Fruit fly (Drosophila melanogaster) whole organism, adult: ENCODE results near the gene CG17633.

Experiments used
- CG12768 ChIP-seq: fragments of 200-800 bp; sonication (Bioruptor generic); optimal IDR thresholded peaks from 2 replicates; lab custom pipeline; 2017; ENCODE audit warnings: missing biosample characterization, missing genetic modification characterization, mild to moderate bottlenecking, moderate library complexity, missing genetic modification reagents
- CG14711 ChIP-seq: fragments of 200-800 bp; sonication (Bioruptor generic); optimal IDR thresholded peaks from 2 replicates; lab custom pipeline; 2018; ENCODE audit warnings: missing biosample characterization, mild to moderate bottlenecking, missing genetic modification characterization, moderate library complexity
- CG7045 ChIP-seq: fragments of 200-800 bp; sonication (Bioruptor generic); optimal IDR thresholded peaks from 2 replicates; lab custom pipeline; 2017; ENCODE audit warnings: missing biosample characterization, mild to moderate bottlenecking, missing genetic modification characterization
- Clk ChIP-seq: fragments of 200-800 bp; sonication (Bioruptor generic); optimal IDR thresholded peaks from 2 replicates; lab custom pipeline; 2017; ENCODE audit warnings: missing biosample characterization, missing genetic modification characterization
- bab1 ChIP-seq: fragments of 200-800 bp; sonication (Bioruptor generic); optimal IDR thresholded peaks from 3 replicates; lab custom pipeline; 2019; ENCODE audit warnings: missing biosample characterization, mild to moderate bottlenecking, missing genetic modification characterization, moderate library complexity

DNA sequence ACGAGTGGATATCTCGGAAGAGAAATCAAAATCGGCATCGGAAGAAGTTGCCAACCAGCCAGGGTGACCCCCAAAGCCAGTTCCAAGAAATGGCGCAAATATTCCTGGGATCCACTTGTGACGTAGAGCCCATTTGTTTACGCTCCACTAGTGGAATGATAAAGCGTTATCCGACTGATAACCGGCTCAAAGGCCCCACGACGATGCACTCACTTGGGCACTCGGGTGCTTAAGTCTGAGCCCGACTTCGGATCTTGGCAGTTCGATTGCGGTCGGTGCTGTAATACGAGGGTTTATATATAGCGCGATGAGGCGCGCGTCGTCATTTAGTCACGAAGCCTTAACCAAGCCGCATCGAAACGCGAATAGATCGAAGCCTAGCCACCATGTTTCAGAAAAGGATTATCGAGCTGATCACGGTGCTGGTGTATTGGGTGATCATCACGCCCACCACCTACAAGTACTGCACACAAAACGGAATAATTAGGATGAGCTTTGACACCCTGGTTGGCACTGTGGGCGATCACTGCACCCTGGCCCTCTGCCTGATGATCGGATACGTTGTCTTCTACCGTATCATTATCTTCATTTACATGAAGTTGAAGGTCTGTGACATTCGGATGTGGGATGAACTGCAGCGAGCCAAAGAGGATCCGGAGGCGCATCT is 39.1 kb upstream of the CG17633 start, which contains the start of gene CG13116:
- no peak for TF ChIP-seq CG7045 (GFP tag; lab: Kevin White, UChicago)
- no peak for TF ChIP-seq Clk
- TF ChIP-seq bab1 (GFP tag; lab: Kevin White, UChicago) = no peak
- TF ChIP-seq CG12768 (GFP tag; lab: Kevin White, UChicago) = peak; percentile 12
- no peak for TF ChIP-seq CG14711 (tag; lab: Kevin White, UChicago)
